Fruit fly (Drosophila melanogaster): ENCODE measurements around the gene MsrA.

The MsrA gene

dm6 chr3L:15495449-15495848 is 15.4 kb upstream of the MsrA start, which contains the start of gene CG12355:
Gene CG12355, minus strand, starts transcription at chr3L:15495549.
- TF ChIP-seq CG33017 (tag; optimal IDR thresholded peaks at IDR 0.05) (no peak), CG14711 (tag; optimal IDR thresholded peaks at IDR 0.05) (no peak), Crg-1 (GFP tag; optimal IDR thresholded peaks at IDR 0.05) (no peak), CG1620 (GFP tag; optimal IDR thresholded peaks at IDR 0.05) (no peak), pad (GFP tag; optimal IDR thresholded peaks at IDR 0.05) (no peak), CG7101 (tag; optimal IDR thresholded peaks at IDR 0.05) (no peak), CG11617 (GFP tag; optimal IDR thresholded peaks at IDR 0.05) (no peak), ovo (GFP tag; optimal IDR thresholded peaks at IDR 0.05) (no peak), CG7045 (GFP tag; optimal IDR thresholded peaks at IDR 0.05) (no peak), tj (GFP tag; optimal IDR thresholded peaks at IDR 0.05) (no peak), Hr96 (GFP tag; optimal IDR thresholded peaks at IDR 0.05) (no peak), toe (GFP tag; optimal IDR thresholded peaks at IDR 0.05) (no peak), CG12768 (GFP tag; optimal IDR thresholded peaks at IDR 0.05) (no peak), cnc (optimal IDR thresholded peaks at IDR 0.05) (no peak)

- TF ChIP-seq Clk (GFP tag; optimal IDR thresholded peaks at IDR 0.05), result no peak
- TF ChIP-seq CG11617 (GFP tag; optimal IDR thresholded peaks at IDR 0.05), result no peak
- no peak for TF ChIP-seq CG1620 (GFP tag; optimal IDR thresholded peaks at IDR 0.05)
- no peak for TF ChIP-seq tj (GFP tag; optimal IDR thresholded peaks at IDR 0.05)
- TF ChIP-seq toe (GFP tag; optimal IDR thresholded peaks at IDR 0.05), result no peak
- no peak for TF ChIP-seq CG12768 (GFP tag; optimal IDR thresholded peaks at IDR 0.05)
- TF ChIP-seq cnc (optimal IDR thresholded peaks at IDR 0.05), result no peak
- TF ChIP-seq kay (GFP tag; ENCODE audit: borderline replicate concordance), result no peak
- no peak for TF ChIP-seq Hr96 (GFP tag; optimal IDR thresholded peaks at IDR 0.05)
- no peak for TF ChIP-seq pad (GFP tag; optimal IDR thresholded peaks at IDR 0.05)
- TF ChIP-seq bab1 (GFP tag; optimal IDR thresholded peaks at IDR 0.05), result no peak
- TF ChIP-seq Mnt (GFP tag; optimal IDR thresholded peaks at IDR 0.05), result no peak
- TF ChIP-seq CG14711 (tag; optimal IDR thresholded peaks at IDR 0.05), result no peak
- TF ChIP-seq Crg-1 (GFP tag; optimal IDR thresholded peaks at IDR 0.05), result no peak
- no peak for TF ChIP-seq CG5204 (GFP tag; optimal IDR thresholded peaks at IDR 0.05)
- TF ChIP-seq CG33017 (tag; optimal IDR thresholded peaks at IDR 0.05), result no peak
- TF ChIP-seq CG7101 (tag; optimal IDR thresholded peaks at IDR 0.05), result no peak
Observed at dm6 chr3L:15496274-15496673, 14.6 kb upstream of the MsrA start, which contains the start of gene CG13455. Gene CG13455, plus strand, starts transcription at chr3L:15496574.

dm6 chr3L:15497902-15498301 is 12.9 kb upstream of the MsrA start, which contains the start of gene CG7276:
Gene CG7276, plus strand, starts transcription at chr3L:15498202.
- no peak for TF ChIP-seq CG7101 (tag; optimal IDR thresholded peaks at IDR 0.05)
- TF ChIP-seq CG11617 (GFP tag; optimal IDR thresholded peaks at IDR 0.05), result no peak
- TF ChIP-seq CG14711 (tag; optimal IDR thresholded peaks at IDR 0.05), result no peak
- TF ChIP-seq toe (GFP tag; optimal IDR thresholded peaks at IDR 0.05), result no peak
- no peak for TF ChIP-seq tj (GFP tag; optimal IDR thresholded peaks at IDR 0.05)
- no peak for TF ChIP-seq CG1620 (GFP tag; optimal IDR thresholded peaks at IDR 0.05)
- TF ChIP-seq Clk (GFP tag; optimal IDR thresholded peaks at IDR 0.05), result no peak

- TF ChIP-seq CG11617 (GFP tag; optimal IDR thresholded peaks at IDR 0.05) (no peak), Mnt (GFP tag; optimal IDR thresholded peaks at IDR 0.05) (peak; percentile 97), bab1 (GFP tag; optimal IDR thresholded peaks at IDR 0.05) (peak; percentile 88), tj (GFP tag; optimal IDR thresholded peaks at IDR 0.05) (no peak), cic (GFP tag; optimal IDR thresholded peaks at IDR 0.05) (peak; percentile 50)
Observed at dm6 chr3L:15498745-15499144, 12.1 kb upstream of the MsrA start, which contains the start of gene CG7275. Gene CG7275, plus strand, starts transcription at chr3L:15498959.

dm6 chr3L:15500813-15501645 is 9.8 kb upstream of the MsrA start, which contains the start of gene CG7272:
Gene CG7272, plus strand, starts transcription at chr3L:15500938.
- TF ChIP-seq Crg-1 (GFP tag; optimal IDR thresholded peaks at IDR 0.05) (peak; percentile 0), cic (GFP tag; optimal IDR thresholded peaks at IDR 0.05) (peak; percentile 82), CG33017 (tag; optimal IDR thresholded peaks at IDR 0.05) (peak; percentile 21), ovo (GFP tag; optimal IDR thresholded peaks at IDR 0.05) (no peak), bab1 (GFP tag; optimal IDR thresholded peaks at IDR 0.05) (no peak), CG11617 (GFP tag; optimal IDR thresholded peaks at IDR 0.05) (peak; percentile 16), cnc (optimal IDR thresholded peaks at IDR 0.05) (peak in 1 of 2 experiments; percentile 63), Mnt (GFP tag; optimal IDR thresholded peaks at IDR 0.05) (peak; percentile 74), CG12768 (GFP tag; optimal IDR thresholded peaks at IDR 0.05) (peak; percentile 43), Clk (GFP tag; optimal IDR thresholded peaks at IDR 0.05) (no peak), CG1620 (GFP tag; optimal IDR thresholded peaks at IDR 0.05) (no peak), CG7101 (tag; optimal IDR thresholded peaks at IDR 0.05) (peak; percentile 22)

- TF ChIP-seq CG7101 (tag; optimal IDR thresholded peaks at IDR 0.05), result no peak
- peak; percentile 27 for TF ChIP-seq CG12768 (GFP tag; optimal IDR thresholded peaks at IDR 0.05)
- peak; percentile 9 for TF ChIP-seq cic (GFP tag; optimal IDR thresholded peaks at IDR 0.05)
- no peak for TF ChIP-seq bab1 (GFP tag; optimal IDR thresholded peaks at IDR 0.05)
- peak; percentile 60 for TF ChIP-seq Mnt (GFP tag; optimal IDR thresholded peaks at IDR 0.05)
Observed at dm6 chr3L:15501646-15501972, 9.2 kb upstream of the MsrA start.

- TF ChIP-seq CG12768 (GFP tag; optimal IDR thresholded peaks at IDR 0.05) (no peak), ovo (GFP tag; optimal IDR thresholded peaks at IDR 0.05) (no peak), bab1 (GFP tag; optimal IDR thresholded peaks at IDR 0.05) (no peak), CG7101 (tag; optimal IDR thresholded peaks at IDR 0.05) (no peak), kay (GFP tag; ENCODE audit: borderline replicate concordance) (no peak), cic (GFP tag; optimal IDR thresholded peaks at IDR 0.05) (peak; percentile 8)
Observed at dm6 chr3L:15502256-15502655, 8.6 kb upstream of the MsrA start.
